Fruit fly (Drosophila melanogaster) whole organism, pupa: ENCODE measurements around the gene CG43845.
A peak's percentile ranks its signal among the peaks of the same experiment; 100 is the strongest.

Experiments used
- CG10348 ChIP-seq: fragments of 200-800 bp; sonication (Bioruptor generic); IDR thresholded peaks from 2 replicates; pipeline ENCODE4 v1.3.6; 2022; ENCODE audit warnings: missing biosample characterization, missing genetic modification characterization
- CG12605 ChIP-seq: fragments of 200-800 bp; sonication (Bioruptor generic); IDR thresholded peaks from 2 replicates; pipeline ENCODE4 v1.3.6; 2022; ENCODE audit warnings: missing biosample characterization, missing genetic modification characterization
- CG13204 ChIP-seq: fragments of 200-800 bp; sonication (Bioruptor generic); optimal IDR thresholded peaks from 2 replicates; lab custom pipeline; 2018; ENCODE audit warnings: missing biosample characterization, mild to moderate bottlenecking, missing genetic modification characterization, moderate library complexity
- CG14655 ChIP-seq: fragments of 200-800 bp; sonication (Bioruptor generic); optimal IDR thresholded peaks from 3 replicates; lab custom pipeline; 2017; ENCODE audit warnings: mild to moderate bottlenecking, missing biosample characterization, missing genetic modification reagents, missing genetic modification characterization
- CG15710 ChIP-seq: fragments of 200-800 bp; sonication (Bioruptor generic); optimal IDR thresholded peaks from 2 replicates; lab custom pipeline; 2018; ENCODE audit warnings: missing biosample characterization, mild to moderate bottlenecking, missing genetic modification characterization, moderate library complexity
- CG17806 ChIP-seq: fragments of 200-800 bp; sonication (Bioruptor generic); optimal IDR thresholded peaks from 2 replicates; lab custom pipeline; 2018; ENCODE audit warnings: missing biosample characterization, mild to moderate bottlenecking, missing genetic modification characterization, moderate library complexity
- CG32121 ChIP-seq: fragments of 200-800 bp; sonication (Bioruptor generic); IDR thresholded peaks from 2 replicates; pipeline ENCODE4 v1.3.6; 2022; ENCODE audit warnings: missing biosample characterization, missing genetic modification characterization
- CG34367 ChIP-seq: fragments of 200-800 bp; sonication (Bioruptor generic); optimal IDR thresholded peaks from 2 replicates; lab custom pipeline; 2018; ENCODE audit warnings: missing biosample characterization, mild to moderate bottlenecking, missing genetic modification characterization
- CG4496 ChIP-seq: fragments of 200-800 bp; sonication (Bioruptor generic); IDR thresholded peaks from 3 replicates; pipeline ENCODE4 v1.3.6; 2022; ENCODE audit warnings: missing biosample characterization, missing genetic modification characterization
- CG8159 ChIP-seq: fragments of 200-800 bp; sonication (Bioruptor generic); optimal IDR thresholded peaks from 3 replicates; lab custom pipeline; 2018; ENCODE audit warnings: missing biosample characterization, mild to moderate bottlenecking, missing genetic modification characterization, moderate library complexity
- CG8301 ChIP-seq: fragments of 200-800 bp; sonication (Bioruptor generic); optimal IDR thresholded peaks from 2 replicates; lab custom pipeline; 2018; ENCODE audit warnings: missing biosample characterization, mild to moderate bottlenecking, missing genetic modification characterization
- CG9948 ChIP-seq: fragments of 200-800 bp; sonication (Bioruptor generic); optimal IDR thresholded peaks from 2 replicates; lab custom pipeline; 2018; ENCODE audit warnings: missing biosample characterization, mild to moderate bottlenecking, missing genetic modification characterization, moderate library complexity
- D1 ChIP-seq: fragments of 200-800 bp; sonication (Bioruptor generic); optimal IDR thresholded peaks from 2 replicates; lab custom pipeline; 2018; ENCODE audit warnings: missing biosample characterization, mild to moderate bottlenecking, missing genetic modification characterization, moderate library complexity
- EcR ChIP-seq: fragments of 200-800 bp; sonication (Bioruptor generic); optimal IDR thresholded peaks from 3 replicates; lab custom pipeline; 2019; ENCODE audit warnings: missing biosample characterization, missing genetic modification characterization, mild to moderate bottlenecking, moderate library complexity, missing genetic modification reagents
- Ets98B ChIP-seq: fragments of 200-800 bp; sonication (Bioruptor generic); IDR thresholded peaks from 2 replicates; pipeline ENCODE4 v1.3.6; 2022; ENCODE audit warnings: missing biosample characterization, missing genetic modification characterization
- Pif1A ChIP-seq: fragments of 200-800 bp; sonication (Bioruptor generic); optimal IDR thresholded peaks from 3 replicates; lab custom pipeline; 2016; ENCODE audit warnings: missing biosample characterization, missing genetic modification characterization
- Pif1B ChIP-seq: fragments of 200-800 bp; sonication (Bioruptor generic); optimal IDR thresholded peaks from 3 replicates; lab custom pipeline; 2016; ENCODE audit warnings: missing biosample characterization, missing genetic modification characterization
- Snoo ChIP-seq: fragments of 200-800 bp; sonication (Bioruptor generic); optimal IDR thresholded peaks from 3 replicates; lab custom pipeline; 2017; ENCODE audit warnings: missing biosample characterization, mild to moderate bottlenecking, missing genetic modification characterization, inconsistent platforms
- fd96Ca ChIP-seq: fragments of 200-800 bp; sonication (Bioruptor generic); IDR thresholded peaks from 3 replicates; pipeline ENCODE4 v1.3.6; 2022; ENCODE audit warnings: missing biosample characterization, missing genetic modification characterization
- gl ChIP-seq: fragments of 200-800 bp; sonication (Bioruptor generic); optimal IDR thresholded peaks from 2 replicates; lab custom pipeline; 2018; ENCODE audit warnings: missing biosample characterization, mild to moderate bottlenecking, missing genetic modification characterization
- rn ChIP-seq: fragments of 200-800 bp; sonication (Bioruptor generic); IDR thresholded peaks from 2 replicates; pipeline ENCODE4 v1.3.6; 2022; ENCODE audit warnings: missing biosample characterization, missing genetic modification characterization

The CG43845 gene

dm6 chr3R:5517876-5518211 is 5.1 kb downstream of the CG43845 start:
- TF ChIP-seq EcR (GFP tag; lab: Kevin White, UChicago) (peak; percentile 76), CG9948 (tag; lab: Kevin White, UChicago) (no peak)

- TF ChIP-seq EcR (GFP tag; lab: Kevin White, UChicago) (peak; percentile 7), Pif1B (GFP tag; lab: Kevin White, UChicago) (no peak), fd96Ca (GFP tag; lab: Robert Waterston, UW) (peak; percentile 32; the same call in 1 of the 3 replicates), CG9948 (tag; lab: Kevin White, UChicago) (no peak), CG4496 (peak; percentile 49; the same call in 2 of the 3 replicates), CG17806 (tag; lab: Kevin White, UChicago) (no peak), rn (GFP tag; lab: Robert Waterston, UW) (no peak), D1 (tag; lab: Kevin White, UChicago) (no peak), CG32121 (GFP tag; lab: Robert Waterston, UW) (peak; percentile 44; the same call in 1 of the 2 replicates), CG13204 (GFP tag; lab: Kevin White, UChicago) (peak; percentile 94), gl (no peak), CG34367 (tag; lab: Kevin White, UChicago) (no peak), CG12605 (no peak), Pif1A (no peak), CG15710 (tag; lab: Kevin White, UChicago) (no peak), Snoo (tag; lab: Kevin White, UChicago) (no peak), CG8159 (tag; lab: Kevin White, UChicago) (no peak), Ets98B (GFP tag; lab: Robert Waterston, UW) (peak; percentile 28; the same call in 1 of the 2 replicates), CG14655 (GFP tag; lab: Kevin White, UChicago) (no peak), CG10348 (no peak), CG8301 (tag; lab: Kevin White, UChicago) (no peak)
Observed at dm6 chr3R:5517002-5517875, 5.7 kb downstream of the CG43845 start, which contains the start of gene Itpr. Gene Itpr, plus strand, starts transcription at chr3R:5517117.

DNA sequence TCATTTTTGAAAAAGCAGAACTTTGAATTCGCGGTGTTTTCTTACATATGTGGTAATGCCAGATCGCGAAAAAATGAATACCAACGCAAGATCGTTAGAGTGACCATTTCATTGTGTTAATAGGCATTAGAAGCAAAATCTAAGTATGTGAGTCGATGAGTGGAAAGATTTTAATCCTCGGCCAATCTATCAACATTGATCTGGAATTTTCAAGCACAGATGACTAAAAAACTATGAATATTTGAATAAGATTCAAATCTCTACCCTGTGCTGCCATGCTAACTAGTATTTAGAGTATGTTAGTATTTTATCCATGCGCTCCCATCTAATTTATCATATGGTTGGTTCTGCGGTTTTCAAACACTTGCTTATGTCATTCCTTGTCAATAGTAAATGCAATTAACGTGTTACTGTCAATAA is 6.3 kb downstream of the CG43845 start:
- TF ChIP-seq fd96Ca (GFP tag; lab: Robert Waterston, UW), result no peak
- no peak for TF ChIP-seq D1 (tag; lab: Kevin White, UChicago)
- TF ChIP-seq Ets98B (GFP tag; lab: Robert Waterston, UW), result no peak
- TF ChIP-seq CG12605, result no peak

DNA sequence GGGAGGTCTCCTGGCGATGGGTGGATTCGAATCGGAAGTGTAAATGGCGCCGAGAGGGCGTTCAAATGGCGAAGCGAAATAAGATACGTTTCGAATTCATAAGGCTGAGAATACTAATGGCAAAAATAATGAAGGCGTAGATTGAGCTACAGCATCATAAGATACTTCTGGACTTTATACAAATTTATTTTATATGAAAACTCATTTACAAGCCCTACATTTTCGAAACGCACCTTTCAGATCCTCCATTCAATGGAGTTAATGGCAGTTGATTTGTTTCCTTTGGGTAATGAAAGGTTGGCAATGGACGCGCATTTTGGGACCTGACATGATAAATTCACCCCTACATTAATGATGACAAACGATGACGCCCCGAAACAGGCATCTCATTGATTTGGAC is 8.2 kb downstream of the CG43845 start:
- TF ChIP-seq CG14655 (GFP tag; lab: Kevin White, UChicago), result no peak
- TF ChIP-seq rn (GFP tag; lab: Robert Waterston, UW), result no peak
- no peak for TF ChIP-seq CG8159 (tag; lab: Kevin White, UChicago)
- no peak for TF ChIP-seq gl
- TF ChIP-seq Pif1A, result no peak
- TF ChIP-seq Ets98B (GFP tag; lab: Robert Waterston, UW), result no peak
- TF ChIP-seq CG13204 (GFP tag; lab: Kevin White, UChicago), result no peak
- TF ChIP-seq CG9948 (tag; lab: Kevin White, UChicago), result no peak
- no peak for TF ChIP-seq CG8301 (tag; lab: Kevin White, UChicago)
- no peak for TF ChIP-seq fd96Ca (GFP tag; lab: Robert Waterston, UW)
- TF ChIP-seq CG10348, result no peak
- no peak for TF ChIP-seq CG12605
- no peak for TF ChIP-seq CG32121 (GFP tag; lab: Robert Waterston, UW)
- no peak for TF ChIP-seq Snoo (tag; lab: Kevin White, UChicago)
- no peak for TF ChIP-seq D1 (tag; lab: Kevin White, UChicago)
- TF ChIP-seq, all 21 proteins: peak for 0

dm6 chr3R:5503789-5504387 is 19.0 kb downstream of the CG43845 start:
- TF ChIP-seq CG17806 (tag; lab: Kevin White, UChicago) (no peak), CG15710 (tag; lab: Kevin White, UChicago) (no peak), rn (GFP tag; lab: Robert Waterston, UW) (no peak), CG12605 (no peak), fd96Ca (GFP tag; lab: Robert Waterston, UW) (no peak), CG8159 (tag; lab: Kevin White, UChicago) (no peak), gl (no peak), CG8301 (tag; lab: Kevin White, UChicago) (no peak), Pif1B (GFP tag; lab: Kevin White, UChicago) (no peak)
- TF ChIP-seq, all 21 proteins: peak for 0

dm6 chr3R:5502646-5503045 is 20.3 kb downstream of the CG43845 start, which contains the start of gene NKCC:
Gene NKCC, minus strand, starts transcription at chr3R:5502702.
- TF ChIP-seq CG8159 (tag; lab: Kevin White, UChicago) (no peak), CG13204 (GFP tag; lab: Kevin White, UChicago) (peak; percentile 12), Ets98B (GFP tag; lab: Robert Waterston, UW) (no peak)
